Fruit fly (Drosophila melanogaster) whole organism, embryonic: ENCODE measurements around the gene RpS26.

Experiments used
- CG17328 ChIP-seq: fragments of 200-800 bp; sonication (Bioruptor generic); IDR thresholded peaks from 2 replicates; pipeline ENCODE4 v1.3.6; 2022; ENCODE audit warnings: missing biosample characterization, missing genetic modification characterization
- CG4707 ChIP-seq: fragments of 200-800 bp; sonication (Bioruptor generic); optimal IDR thresholded peaks from 2 replicates; lab custom pipeline; 2018; ENCODE audit warnings: missing biosample characterization, mild to moderate bottlenecking, missing genetic modification characterization, moderate library complexity
- CG6654 ChIP-seq: fragments of 200-800 bp; sonication (Bioruptor generic); optimal IDR thresholded peaks from 2 replicates; lab custom pipeline; 2017; ENCODE audit warnings: missing biosample characterization, mild to moderate bottlenecking, missing genetic modification characterization
- D ChIP-seq, 2 experiments: fragments of 200-800 bp in 1 of 2; fragments of >200 bp in 1 of 2; sonication (Bioruptor generic) in 1 of 2; optimal IDR thresholded peaks; 2 replicates in 1 of 2; 3 replicates in 1 of 2; lab custom pipeline; 2017; ENCODE audit warnings: mild to moderate bottlenecking in 1 of 2, missing biosample characterization in 1 of 2, missing genetic modification characterization in 1 of 2, missing genetic modification reagents in 1 of 2
- Doc2 ChIP-seq: fragments of 200-800 bp; sonication (Bioruptor generic); IDR thresholded peaks from 2 replicates; pipeline ENCODE4 v1.3.6; 2022; ENCODE audit warnings: missing biosample characterization, missing genetic modification characterization
- Hmx ChIP-seq: fragments of 200-800 bp; sonication (Bioruptor generic); optimal IDR thresholded peaks from 2 replicates; lab custom pipeline; 2016; ENCODE audit warnings: missing biosample characterization, missing genetic modification characterization
- bab2 ChIP-seq: fragments of 200-800 bp; sonication (Bioruptor generic); optimal IDR thresholded peaks from 2 replicates; lab custom pipeline; 2016; ENCODE audit warnings: missing biosample characterization, missing genetic modification characterization
- crc ChIP-seq: fragments of 200-800 bp; sonication (Bioruptor generic); optimal IDR thresholded peaks from 2 replicates; lab custom pipeline; 2016; ENCODE audit warnings: missing biosample characterization, missing genetic modification characterization
- ems ChIP-seq: fragments of 200-800 bp; sonication (Bioruptor generic); optimal IDR thresholded peaks from 3 replicates; lab custom pipeline; 2016; ENCODE audit warnings: missing biosample characterization, missing genetic modification characterization
- fd96Cb ChIP-seq: fragments of 200-800 bp; sonication (Bioruptor generic); optimal IDR thresholded peaks from 2 replicates; lab custom pipeline; 2018; ENCODE audit warnings: missing biosample characterization, mild to moderate bottlenecking, missing genetic modification characterization, moderate library complexity
- mirr ChIP-seq: fragments of 200-800 bp; sonication (Bioruptor generic); optimal IDR thresholded peaks from 3 replicates; lab custom pipeline; 2018; ENCODE audit warnings: missing biosample characterization, mild to moderate bottlenecking, missing genetic modification characterization
- psq ChIP-seq: fragments of 200-800 bp; sonication (Bioruptor generic); optimal IDR thresholded peaks from 2 replicates; lab custom pipeline; 2017; ENCODE audit warnings: missing biosample characterization, missing genetic modification characterization
- sd ChIP-seq: fragments of 200-800 bp; sonication (Bioruptor generic); optimal IDR thresholded peaks from 3 replicates; lab custom pipeline; 2018; ENCODE audit warnings: missing biosample characterization, mild to moderate bottlenecking, missing genetic modification characterization, moderate library complexity
- sim ChIP-seq: fragments of 200-800 bp; sonication (Bioruptor generic); IDR thresholded peaks from 2 replicates; pipeline ENCODE4 v1.3.6; 2022; ENCODE audit warnings: missing biosample characterization, missing genetic modification characterization

DNA sequence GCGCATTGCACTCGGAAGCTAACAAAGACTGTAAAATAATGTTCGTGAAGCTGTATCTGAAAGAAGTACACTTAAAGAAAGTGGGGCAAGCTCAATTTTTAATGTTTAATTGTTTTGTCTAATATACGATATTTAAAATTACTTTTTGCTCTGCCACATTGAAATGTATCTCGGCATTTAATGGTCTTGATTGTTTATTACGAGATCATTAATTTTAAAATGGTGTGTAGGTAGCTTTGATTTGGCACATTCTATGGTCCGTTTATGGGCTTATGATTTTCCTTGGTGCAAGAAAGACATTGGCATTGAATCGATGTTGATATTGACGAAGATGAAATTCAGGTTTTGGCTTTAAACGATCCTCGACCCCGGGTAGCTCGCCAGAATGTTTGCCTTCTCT, 20.5 kb upstream of the RpS26 start:
- no peak for TF ChIP-seq ems (GFP tag; lab: Kevin White, UChicago)
- TF ChIP-seq crc (GFP tag; lab: Kevin White, UChicago) = no peak
- TF ChIP-seq CG17328 = no peak
- TF ChIP-seq Hmx (GFP tag; lab: Kevin White, UChicago) = no peak
- TF ChIP-seq CG6654 (GFP tag; lab: Kevin White, UChicago) = no peak
- TF ChIP-seq Doc2 (GFP tag; lab: Robert Waterston, UW) = no peak
- TF ChIP-seq sim (GFP tag; lab: Robert Waterston, UW) = no peak
- no peak for TF ChIP-seq sd (tag; lab: Kevin White, UChicago)
- no peak for TF ChIP-seq fd96Cb (tag; lab: Kevin White, UChicago)
- TF ChIP-seq CG4707 (GFP tag; lab: Kevin White, UChicago) = no peak
- TF ChIP-seq D (optimal IDR thresholded peaks at IDR 0.05; lab: Kevin White, UChicago) = no peak
- no peak for TF ChIP-seq D (GFP tag; optimal IDR thresholded peaks at IDR 0.05; lab: Kevin White, UChicago)
- no peak for TF ChIP-seq mirr
- TF ChIP-seq psq (GFP tag; lab: Kevin White, UChicago) = no peak
- TF ChIP-seq bab2 = no peak
